Worm (Caenorhabditis elegans) whole organism, mixed stage, embryonic: Measurements from ENCODE around the gene F10D7.5.

Experiments
- M03D4.4 ChIP-seq: sonication (generic microtip); optimal IDR thresholded peaks from 2 replicates; lab custom pipeline; 2017; ENCODE audit warnings: mild to moderate bottlenecking, missing genetic modification characterization, missing compliant biosample characterization
- bed-3 ChIP-seq: fragments of 200-800 bp; sonication (Bioruptor generic); optimal IDR thresholded peaks from 3 replicates; lab custom pipeline; 2018; ENCODE audit warnings: mild to moderate bottlenecking, missing genetic modification characterization, moderate library complexity, missing compliant biosample characterization
- blmp-1 ChIP-seq: fragments of 150-350 bp; optimal IDR thresholded peaks from 2 replicates; lab custom pipeline; 2014; ENCODE audit warnings: missing biosample characterization, missing genetic modification characterization
- ceh-39 ChIP-seq: fragments of 150-350 bp; optimal IDR thresholded peaks from 2 replicates; lab custom pipeline; 2014; ENCODE audit warnings: missing biosample characterization, missing genetic modification characterization
- ceh-43 ChIP-seq: fragments of 200-800 bp; sonication (Bioruptor generic); optimal IDR thresholded peaks from 2 replicates; lab custom pipeline; 2018; ENCODE audit warnings: mild to moderate bottlenecking, missing genetic modification characterization, moderate library complexity, missing compliant biosample characterization
- ces-1 ChIP-seq: fragments of 150-350 bp; optimal IDR thresholded peaks from 2 replicates; lab custom pipeline; 2014; ENCODE audit warnings: missing biosample characterization, missing genetic modification reagents, missing genetic modification characterization
- cnd-1 ChIP-seq: fragments of 200-800 bp; sonication (Bioruptor generic); optimal IDR thresholded peaks from 2 replicates; lab custom pipeline; 2018; ENCODE audit warnings: mild to moderate bottlenecking, missing genetic modification characterization, missing compliant biosample characterization
- drap-1 ChIP-seq: fragments of 200-800 bp; sonication (Bioruptor generic); optimal IDR thresholded peaks from 3 replicates; lab custom pipeline; 2018; ENCODE audit warnings: mild to moderate bottlenecking, missing genetic modification characterization, missing compliant biosample characterization
- elt-1 ChIP-seq: sonication (generic microtip); optimal IDR thresholded peaks from 2 replicates; lab custom pipeline; 2017; ENCODE audit warnings: missing genetic modification characterization, mild to moderate bottlenecking, missing compliant biosample characterization, antibody characterized with exemption, moderate library complexity, borderline replicate concordance; ENCODE audit not compliant: insufficient read depth
- elt-3 ChIP-seq: fragments of 150-350 bp; optimal IDR thresholded peaks from 2 replicates; lab custom pipeline; 2014; ENCODE audit warnings: missing biosample characterization, missing genetic modification characterization
- flh-1 ChIP-seq: fragments of 200-800 bp; sonication (Bioruptor generic); optimal IDR thresholded peaks from 2 replicates; lab custom pipeline; 2018; ENCODE audit warnings: mild to moderate bottlenecking, missing genetic modification characterization, moderate library complexity, missing compliant biosample characterization
- hlh-1 ChIP-seq: fragments of 150-350 bp; optimal IDR thresholded peaks from 2 replicates; lab custom pipeline; 2014; ENCODE audit warnings: missing biosample characterization, missing genetic modification reagents, missing genetic modification characterization
- lin-13 ChIP-seq: fragments of 150-350 bp; optimal IDR thresholded peaks from 2 replicates; lab custom pipeline; 2014; ENCODE audit warnings: missing biosample characterization, missing genetic modification characterization
- lin-32 ChIP-seq: fragments of 200-800 bp; sonication (Bioruptor generic); optimal IDR thresholded peaks from 2 replicates; lab custom pipeline; 2018; ENCODE audit warnings: mild to moderate bottlenecking, missing genetic modification characterization, missing compliant biosample characterization
- lsy-2 ChIP-seq: fragments of 150-350 bp; optimal IDR thresholded peaks from 2 replicates; lab custom pipeline; 2014; ENCODE audit warnings: missing biosample characterization, missing genetic modification characterization
- mab-5 ChIP-seq: fragments of 150-350 bp; optimal IDR thresholded peaks from 2 replicates; lab custom pipeline; 2014; ENCODE audit warnings: missing biosample characterization, missing genetic modification characterization
- mep-1 ChIP-seq: fragments of 150-350 bp; optimal IDR thresholded peaks from 2 replicates; lab custom pipeline; 2017; ENCODE audit warnings: missing biosample characterization, missing genetic modification reagents, missing genetic modification characterization, inconsistent platforms
- mls-2 ChIP-seq: sonication (generic microtip); optimal IDR thresholded peaks from 2 replicates; lab custom pipeline; 2016; ENCODE audit warnings: mild to moderate bottlenecking, missing genetic modification characterization, moderate library complexity, missing compliant biosample characterization
- nhr-2 ChIP-seq: fragments of 150-350 bp; optimal IDR thresholded peaks from 2 replicates; lab custom pipeline; 2014; ENCODE audit warnings: missing biosample characterization, missing genetic modification characterization
- nhr-237 ChIP-seq: fragments of 150-350 bp; optimal IDR thresholded peaks from 2 replicates; lab custom pipeline; 2014; ENCODE audit warnings: missing biosample characterization, missing genetic modification characterization
- nhr-28 ChIP-seq: fragments of 150-350 bp; optimal IDR thresholded peaks from 2 replicates; lab custom pipeline; 2014; ENCODE audit warnings: missing biosample characterization, missing genetic modification characterization
- nhr-76 ChIP-seq: sonication (generic microtip); optimal IDR thresholded peaks from 2 replicates; lab custom pipeline; 2017; ENCODE audit warnings: missing biosample characterization, missing genetic modification characterization
- pha-4 ChIP-seq: fragments of 150-350 bp; optimal IDR thresholded peaks from 2 replicates; lab custom pipeline; 2018; ENCODE audit warnings: missing biosample characterization, missing genetic modification reagents, missing genetic modification characterization
- sem-2 ChIP-seq: fragments of 200-800 bp; sonication (Bioruptor generic); optimal IDR thresholded peaks from 2 replicates; lab custom pipeline; 2018; ENCODE audit warnings: mild to moderate bottlenecking, missing genetic modification characterization, missing compliant biosample characterization
- snpc-4 ChIP-seq: fragments of 150-350 bp; optimal IDR thresholded peaks from 2 replicates; lab custom pipeline; 2014; ENCODE audit warnings: missing biosample characterization, missing genetic modification characterization
- tbx-8 ChIP-seq: fragments of 200-800 bp; sonication (Bioruptor generic); optimal IDR thresholded peaks from 2 replicates; lab custom pipeline; 2018; ENCODE audit warnings: mild to moderate bottlenecking, missing genetic modification characterization, moderate library complexity, missing compliant biosample characterization
- unc-120 ChIP-seq: sonication (generic microtip); optimal IDR thresholded peaks from 2 replicates; lab custom pipeline; 2017; ENCODE audit warnings: missing genetic modification characterization, missing compliant biosample characterization; ENCODE audit not compliant: poor library complexity, severe bottlenecking
- unc-62 ChIP-seq: fragments of 150-350 bp; optimal IDR thresholded peaks from 2 replicates; lab custom pipeline; 2014; ENCODE audit warnings: missing biosample characterization, missing genetic modification reagents, missing genetic modification characterization
- zip-8 ChIP-seq: fragments of 150-350 bp; optimal IDR thresholded peaks from 2 replicates; lab custom pipeline; 2014; ENCODE audit warnings: missing biosample characterization, missing genetic modification characterization
- ztf-11 ChIP-seq: fragments of 150-350 bp; optimal IDR thresholded peaks from 2 replicates; lab custom pipeline; 2014; ENCODE audit warnings: missing biosample characterization, missing genetic modification characterization

F10D7.5 gene

DNA sequence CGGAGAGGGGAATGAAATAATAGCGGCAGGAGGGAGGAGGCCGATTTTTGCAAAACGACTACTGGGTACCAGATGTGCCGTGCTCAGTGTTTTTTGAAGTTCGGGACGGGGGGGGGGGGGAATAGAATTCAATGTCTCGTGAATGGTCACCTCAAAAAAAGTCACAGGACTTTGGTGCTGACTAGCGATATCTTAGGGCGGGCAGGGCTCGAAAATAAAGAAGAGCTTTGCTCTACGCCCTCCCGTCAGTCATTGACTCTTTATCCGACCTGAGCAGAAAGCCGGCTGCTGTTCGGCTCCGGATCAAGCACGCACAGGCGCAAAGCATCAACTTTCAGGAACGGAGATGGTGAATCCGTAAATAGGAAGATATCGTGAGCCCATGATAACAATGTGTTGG, 884 bp downstream of the F10D7.5 start:
- no peak for TF ChIP-seq blmp-1 (tag; lab: Kevin White, UChicago)
- no peak for TF ChIP-seq snpc-4

DNA sequence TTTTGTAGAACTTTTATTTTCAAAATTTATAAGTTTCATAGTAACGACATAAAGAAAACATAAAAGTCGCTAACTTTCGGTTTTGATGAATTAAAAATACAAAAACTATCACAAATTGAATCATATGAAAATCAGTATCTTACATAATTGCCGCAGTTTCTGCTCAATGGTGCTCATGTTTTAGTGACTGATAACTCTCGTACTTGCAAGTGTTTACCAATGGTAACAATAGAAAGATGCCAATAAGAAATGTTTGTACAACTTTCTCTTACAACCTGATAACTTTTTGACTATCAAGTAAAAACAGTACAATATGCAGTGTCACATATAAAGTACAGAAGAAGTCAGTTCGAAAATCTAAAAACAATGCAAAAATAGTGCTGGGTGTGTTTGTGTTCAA, 5.3 kb downstream of the F10D7.5 start:
- TF ChIP-seq ceh-39 (tag; lab: Kevin White, UChicago) (no peak), ces-1 (GFP tag; lab: Kevin White, UChicago) (no peak), nhr-28 (no peak), lin-13 (no peak), snpc-4 (no peak), unc-120 (tag; lab: Kevin White, UChicago) (no peak), mep-1 (tag; lab: Kevin White, UChicago) (no peak), M03D4.4 (tag; lab: Kevin White, UChicago) (no peak), elt-3 (tag; lab: Kevin White, UChicago) (no peak), flh-1 (GFP tag; lab: Kevin White, UChicago) (no peak), lsy-2 (tag; lab: Kevin White, UChicago) (no peak), nhr-237 (tag; lab: Kevin White, UChicago) (no peak), cnd-1 (no peak), blmp-1 (tag; lab: Kevin White, UChicago) (no peak), nhr-76 (tag; lab: Kevin White, UChicago) (no peak)

DNA sequence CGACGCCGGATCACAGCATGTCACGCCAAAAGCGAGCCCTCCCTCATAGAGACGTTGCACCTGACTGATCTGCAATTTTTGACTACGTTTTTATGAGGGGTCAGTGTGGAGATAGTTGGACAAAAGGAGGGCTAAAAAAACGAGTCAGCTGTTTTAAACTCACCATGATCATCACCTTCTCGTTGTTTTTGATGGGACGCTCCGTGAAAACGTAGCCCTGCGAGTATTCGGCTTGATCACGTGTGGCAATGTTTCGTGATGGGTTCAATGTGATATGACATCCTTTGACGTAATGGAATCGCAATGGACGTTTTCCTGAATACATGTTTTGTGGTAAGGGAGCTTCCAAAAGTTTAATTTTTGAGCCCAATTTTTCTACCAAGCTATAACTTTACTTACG, 6.3 kb downstream of the F10D7.5 start:
- TF ChIP-seq nhr-237 (tag; lab: Kevin White, UChicago) (no peak), unc-120 (tag; lab: Kevin White, UChicago) (no peak), lin-32 (no peak), ces-1 (GFP tag; lab: Kevin White, UChicago) (no peak), nhr-2 (tag; lab: Kevin White, UChicago) (no peak), ceh-39 (tag; lab: Kevin White, UChicago) (no peak), drap-1 (GFP tag; lab: Kevin White, UChicago) (no peak), blmp-1 (tag; lab: Kevin White, UChicago) (no peak), mls-2 (tag; lab: Kevin White, UChicago) (no peak), elt-3 (tag; lab: Kevin White, UChicago) (no peak), mep-1 (tag; lab: Kevin White, UChicago) (no peak), elt-1 (no peak)
- TF ChIP-seq, all 35 proteins: peak for 0

DNA sequence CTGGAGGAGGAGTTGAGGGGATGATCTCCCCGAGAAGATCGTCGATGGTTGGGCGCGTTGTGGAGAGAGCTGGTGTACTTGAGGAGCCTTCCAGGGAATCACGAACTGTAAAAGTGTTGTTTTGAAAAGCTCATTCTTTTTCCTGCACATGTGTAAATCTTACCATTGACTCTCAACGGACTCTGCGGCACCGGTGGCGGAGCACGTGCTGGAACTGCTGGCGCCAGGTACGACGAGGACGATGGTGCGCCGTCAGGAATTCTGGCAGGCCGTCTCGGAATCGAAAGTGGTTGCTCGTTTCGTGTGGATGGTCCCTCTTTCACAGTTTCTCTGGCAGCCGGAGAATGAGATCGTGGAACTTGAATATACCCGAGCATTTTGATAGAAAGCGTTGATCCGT, 7.1 kb downstream of the F10D7.5 start:
- TF ChIP-seq mab-5 (no peak), mep-1 (tag; lab: Kevin White, UChicago) (no peak), tbx-8 (GFP tag; lab: Kevin White, UChicago) (no peak), nhr-76 (tag; lab: Kevin White, UChicago) (no peak), unc-62 (no peak), ztf-11 (tag; lab: Kevin White, UChicago) (no peak), pha-4 (tag; lab: Kevin White, UChicago) (no peak), snpc-4 (no peak), unc-120 (tag; lab: Kevin White, UChicago) (no peak), bed-3 (GFP tag; lab: Kevin White, UChicago) (no peak), nhr-28 (no peak), hlh-1 (tag; lab: Kevin White, UChicago) (no peak), M03D4.4 (tag; lab: Kevin White, UChicago) (no peak), ceh-43 (GFP tag; lab: Kevin White, UChicago) (no peak), sem-2 (no peak), flh-1 (GFP tag; lab: Kevin White, UChicago) (no peak)

DNA sequence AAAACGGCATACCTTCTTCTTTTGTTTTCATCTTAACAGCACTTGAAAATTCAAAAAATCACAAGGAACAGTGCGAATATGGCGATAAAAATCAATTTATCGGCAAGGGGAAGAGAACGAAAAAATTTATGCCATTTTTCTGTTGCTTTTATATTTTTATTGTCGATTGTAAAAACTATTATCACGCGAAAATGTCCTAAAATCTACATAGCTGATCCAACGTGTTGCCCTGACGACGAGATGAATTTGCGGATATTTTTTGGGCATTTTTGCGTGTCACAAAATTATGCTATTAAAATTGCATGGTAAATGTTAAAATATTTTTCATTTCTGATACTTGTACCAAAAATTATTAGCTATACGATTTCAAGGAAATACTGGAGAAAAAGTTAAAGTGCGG, 9.4 kb downstream of the F10D7.5 start, which contains the start of gene F10D7.4:
F10D7.4 (minus strand) TSS at position 101 of the 400 bp plus-strand sequence.
- TF ChIP-seq zip-8 (tag; lab: Kevin White, UChicago) (no peak), nhr-76 (tag; lab: Kevin White, UChicago) (no peak), lin-13 (no peak), flh-1 (GFP tag; lab: Kevin White, UChicago) (no peak), mep-1 (tag; lab: Kevin White, UChicago) (no peak), bed-3 (GFP tag; lab: Kevin White, UChicago) (no peak), ces-1 (GFP tag; lab: Kevin White, UChicago) (no peak)
